Fruit fly (Drosophila melanogaster) whole organism, embryonic: ENCODE results near the gene uncNacbeta.

Experiments used
- Awh ChIP-seq: fragments of 200-800 bp; sonication (Bioruptor generic); IDR thresholded peaks from 2 replicates; pipeline ENCODE4, ENCODE4 v1.3.6; 2022; ENCODE audit warnings: missing biosample characterization, missing genetic modification characterization
- Blimp-1 ChIP-seq: fragments of 200-800 bp; sonication (Bioruptor generic); optimal IDR thresholded peaks from 3 replicates; lab custom pipeline; 2018; ENCODE audit warnings: missing biosample characterization, missing genetic modification characterization, mild to moderate bottlenecking, moderate library complexity, missing genetic modification reagents
- CG10654 ChIP-seq: fragments of 200-800 bp; sonication (Bioruptor generic); optimal IDR thresholded peaks from 2 replicates; lab custom pipeline; 2016; ENCODE audit warnings: missing biosample characterization, missing genetic modification characterization
- CG11696 ChIP-seq: fragments of 200-800 bp; sonication (Bioruptor generic); IDR thresholded peaks from 2 replicates; pipeline ENCODE4 v1.3.6; 2022; ENCODE audit warnings: missing biosample characterization, missing genetic modification characterization
- CG13287 ChIP-seq: fragments of 200-800 bp; sonication (Bioruptor generic); IDR thresholded peaks from 2 replicates; pipeline ENCODE4 v1.3.6; 2022; ENCODE audit warnings: missing biosample characterization, missing genetic modification characterization; ENCODE audit not compliant: partially characterized antibody
- CG14667 ChIP-seq: fragments of 200-800 bp; sonication (Bioruptor generic); IDR thresholded peaks from 2 replicates; pipeline ENCODE4 v1.3.6; 2022; ENCODE audit warnings: missing biosample characterization, missing genetic modification characterization
- CG15601 ChIP-seq: fragments of 200-800 bp; sonication (Bioruptor generic); optimal IDR thresholded peaks from 3 replicates; lab custom pipeline; 2019; ENCODE audit warnings: missing biosample characterization, mild to moderate bottlenecking, missing genetic modification characterization, moderate library complexity
- CG1647 ChIP-seq: fragments of 200-800 bp; sonication (Bioruptor generic); optimal IDR thresholded peaks from 3 replicates; lab custom pipeline; 2016; ENCODE audit warnings: missing biosample characterization, missing genetic modification characterization
- CG17328 ChIP-seq: fragments of 200-800 bp; sonication (Bioruptor generic); IDR thresholded peaks from 2 replicates; pipeline ENCODE4 v1.3.6; 2022; ENCODE audit warnings: missing biosample characterization, missing genetic modification characterization
- CG17359 ChIP-seq: fragments of 200-800 bp; sonication (Bioruptor generic); optimal IDR thresholded peaks from 3 replicates; lab custom pipeline; 2018; ENCODE audit warnings: missing biosample characterization, mild to moderate bottlenecking, missing genetic modification characterization, moderate library complexity
- CG1832 ChIP-seq: fragments of 200-800 bp; sonication (Bioruptor generic); optimal IDR thresholded peaks from 2 replicates; lab custom pipeline; 2017; ENCODE audit warnings: missing biosample characterization, mild to moderate bottlenecking, missing genetic modification characterization, inconsistent platforms
- CG18619 ChIP-seq: fragments of 200-800 bp; sonication (Bioruptor generic); optimal IDR thresholded peaks from 3 replicates; lab custom pipeline; 2017; ENCODE audit warnings: missing biosample characterization, mild to moderate bottlenecking, missing genetic modification characterization
- CG18764 ChIP-seq: fragments of 200-800 bp; sonication (Bioruptor generic); optimal IDR thresholded peaks from 3 replicates; lab custom pipeline; 2016; ENCODE audit warnings: missing biosample characterization, missing genetic modification characterization
- CG2129 ChIP-seq: fragments of 200-800 bp; sonication (Bioruptor generic); IDR thresholded peaks from 2 replicates; pipeline ENCODE4 v1.3.6; 2022; ENCODE audit warnings: missing biosample characterization, missing genetic modification characterization; ENCODE audit not compliant: partially characterized antibody
- CG2199 ChIP-seq: fragments of 200-800 bp; sonication (Bioruptor generic); IDR thresholded peaks from 3 replicates; pipeline ENCODE4 v1.3.6; 2022; ENCODE audit warnings: missing biosample characterization, missing genetic modification characterization
- CG3065 ChIP-seq: fragments of 200-800 bp; sonication (Bioruptor generic); optimal IDR thresholded peaks from 2 replicates; lab custom pipeline; 2016; ENCODE audit warnings: missing biosample characterization, missing genetic modification characterization
- CG31365 ChIP-seq: fragments of 200-800 bp; sonication (Bioruptor generic); optimal IDR thresholded peaks from 2 replicates; lab custom pipeline; 2018; ENCODE audit warnings: missing biosample characterization, mild to moderate bottlenecking, missing genetic modification characterization
- CG4282 ChIP-seq: fragments of 200-800 bp; sonication (Bioruptor generic); optimal IDR thresholded peaks from 2 replicates; lab custom pipeline; 2016; ENCODE audit warnings: missing biosample characterization, missing genetic modification characterization
- CG4854 ChIP-seq: fragments of 200-800 bp; sonication (Bioruptor generic); optimal IDR thresholded peaks from 2 replicates; lab custom pipeline; 2016; ENCODE audit warnings: missing biosample characterization, missing genetic modification characterization, inconsistent platforms
- CG6689 ChIP-seq: fragments of 200-800 bp; sonication (Bioruptor generic); IDR thresholded peaks from 2 replicates; pipeline ENCODE4 v1.3.6; 2022; ENCODE audit warnings: missing biosample characterization, missing genetic modification characterization
- CG6854 ChIP-seq: fragments of 200-800 bp; sonication (Bioruptor generic); optimal IDR thresholded peaks from 3 replicates; lab custom pipeline; 2017; ENCODE audit warnings: missing biosample characterization, mild to moderate bottlenecking, missing genetic modification characterization
- CG7357 ChIP-seq: fragments of 200-800 bp; sonication (Bioruptor generic); IDR thresholded peaks from 3 replicates; pipeline ENCODE4 v1.3.6; 2022; ENCODE audit warnings: missing biosample characterization, missing genetic modification characterization
- CG7928 ChIP-seq: fragments of 200-800 bp; sonication (Bioruptor generic); optimal IDR thresholded peaks from 2 replicates; lab custom pipeline; 2017; ENCODE audit warnings: missing biosample characterization, mild to moderate bottlenecking, missing genetic modification characterization
- CG8765 ChIP-seq: fragments of 200-800 bp; sonication (Bioruptor generic); IDR thresholded peaks from 2 replicates; pipeline ENCODE4 v1.3.6; 2022; ENCODE audit warnings: missing biosample characterization, missing genetic modification characterization
- Camta ChIP-seq: fragments of 200-800 bp; sonication (Bioruptor generic); optimal IDR thresholded peaks from 2 replicates; lab custom pipeline; 2016; ENCODE audit warnings: missing biosample characterization, missing genetic modification characterization
- Deaf1 ChIP-seq: fragments of 200-800 bp; optimal IDR thresholded peaks from 3 replicates; lab custom pipeline; 2019; ENCODE audit warnings: missing biosample characterization, mild to moderate bottlenecking, missing genetic modification characterization, moderate library complexity
- Fer3 ChIP-seq: fragments of 200-800 bp; sonication (Bioruptor generic); optimal IDR thresholded peaks from 2 replicates; lab custom pipeline; 2018; ENCODE audit warnings: missing biosample characterization, mild to moderate bottlenecking, missing genetic modification characterization, moderate library complexity
- Gug ChIP-seq: fragments of 200-800 bp; sonication (Bioruptor generic); IDR thresholded peaks from 4 replicates; pipeline ENCODE4 v1.3.6; 2022; ENCODE audit warnings: missing biosample characterization, missing genetic modification characterization
- Jarid2 ChIP-seq: fragments of 200-800 bp; sonication (Bioruptor generic); optimal IDR thresholded peaks from 3 replicates; lab custom pipeline; 2017; ENCODE audit warnings: mild to moderate bottlenecking, missing biosample characterization, missing genetic modification reagents, missing genetic modification characterization
- Nf-YB ChIP-seq: fragments of 200-800 bp; sonication (Bioruptor generic); optimal IDR thresholded peaks from 3 replicates; lab custom pipeline; 2019; ENCODE audit warnings: missing biosample characterization, mild to moderate bottlenecking, missing genetic modification characterization, moderate library complexity
- Nf-YC ChIP-seq: fragments of 200-800 bp; optimal IDR thresholded peaks from 3 replicates; lab custom pipeline; 2019; ENCODE audit warnings: missing biosample characterization, mild to moderate bottlenecking, missing genetic modification characterization, moderate library complexity
- Ravus ChIP-seq: fragments of 200-800 bp; sonication (Bioruptor generic); IDR thresholded peaks from 2 replicates; pipeline ENCODE4 v1.3.6; 2022; ENCODE audit warnings: missing biosample characterization, missing genetic modification characterization
- Xrp1 ChIP-seq: fragments of 200-800 bp; sonication (Bioruptor generic); IDR thresholded peaks from 2 replicates; pipeline ENCODE4 v1.3.6; 2022; ENCODE audit warnings: missing biosample characterization, missing genetic modification characterization
- cg ChIP-seq: fragments of 200-800 bp; sonication (Bioruptor generic); optimal IDR thresholded peaks from 3 replicates; lab custom pipeline; 2019; ENCODE audit warnings: missing biosample characterization, mild to moderate bottlenecking, missing genetic modification characterization, moderate library complexity
- chinmo ChIP-seq: fragments of 200-800 bp; sonication (Bioruptor generic); IDR thresholded peaks from 4 replicates; pipeline ENCODE4 v1.3.6; 2022; ENCODE audit warnings: missing biosample characterization, missing genetic modification characterization; ENCODE audit not compliant: partially characterized antibody
- crc ChIP-seq: fragments of 200-800 bp; sonication (Bioruptor generic); optimal IDR thresholded peaks from 2 replicates; lab custom pipeline; 2016; ENCODE audit warnings: missing biosample characterization, missing genetic modification characterization
- croc ChIP-seq: fragments of 200-800 bp; sonication (Bioruptor generic); conservative IDR thresholded peaks from 3 replicates; pipeline ENCODE4 v1.3.6; 2022; ENCODE audit warnings: missing biosample characterization, missing genetic modification characterization
- disco-r ChIP-seq: fragments of 200-800 bp; sonication (Bioruptor generic); optimal IDR thresholded peaks from 2 replicates; lab custom pipeline; 2016; ENCODE audit warnings: missing biosample characterization, missing genetic modification characterization
- dysf ChIP-seq: fragments of 200-800 bp; sonication (Bioruptor generic); IDR thresholded peaks from 3 replicates; pipeline ENCODE4 v1.3.6; 2022; ENCODE audit warnings: missing biosample characterization, missing genetic modification characterization
- fu2 ChIP-seq: fragments of 200-800 bp; sonication (Bioruptor generic); optimal IDR thresholded peaks from 2 replicates; lab custom pipeline; 2016; ENCODE audit warnings: missing biosample characterization, missing genetic modification characterization
- gce ChIP-seq: fragments of 200-800 bp; sonication (Bioruptor generic); IDR thresholded peaks from 3 replicates; pipeline ENCODE4 v1.3.6; 2022; ENCODE audit warnings: missing biosample characterization, missing genetic modification characterization
- gfzf ChIP-seq: fragments of 200-800 bp; sonication (Bioruptor generic); optimal IDR thresholded peaks from 2 replicates; lab custom pipeline; 2016; ENCODE audit warnings: missing biosample characterization, mild to moderate bottlenecking, missing genetic modification characterization, moderate library complexity
- gt ChIP-seq: fragments of 200-800 bp; sonication (Bioruptor generic); IDR thresholded peaks from 2 replicates; pipeline ENCODE4 v1.3.6; 2022; ENCODE audit warnings: missing biosample characterization, missing genetic modification characterization
- nom ChIP-seq: fragments of 200-800 bp; sonication (Bioruptor generic); optimal IDR thresholded peaks from 2 replicates; lab custom pipeline; 2017; ENCODE audit warnings: missing biosample characterization, missing genetic modification characterization, mild to moderate bottlenecking, moderate library complexity, missing genetic modification reagents
- oc ChIP-seq: fragments of 200-800 bp; sonication (Bioruptor generic); optimal IDR thresholded peaks from 2 replicates; lab custom pipeline; 2018; ENCODE audit warnings: missing biosample characterization, mild to moderate bottlenecking, missing genetic modification characterization, moderate library complexity
- onecut ChIP-seq: fragments of 200-800 bp; sonication (Bioruptor generic); IDR thresholded peaks from 2 replicates; pipeline ENCODE4 v1.3.6; 2022; ENCODE audit warnings: missing biosample characterization, missing genetic modification characterization
- peb ChIP-seq: fragments of 200-800 bp; sonication (Bioruptor generic); IDR thresholded peaks from 2 replicates; pipeline ENCODE4 v1.3.6; 2022; ENCODE audit warnings: missing biosample characterization, missing genetic modification characterization
- repo ChIP-seq: fragments of 200-800 bp; sonication (Bioruptor generic); optimal IDR thresholded peaks from 2 replicates; lab custom pipeline; 2016; ENCODE audit warnings: missing biosample characterization, missing genetic modification characterization
- shn ChIP-seq: fragments of 200-800 bp; sonication (Bioruptor generic); optimal IDR thresholded peaks from 3 replicates; lab custom pipeline; 2016; ENCODE audit warnings: missing biosample characterization, missing genetic modification characterization
- vvl ChIP-seq: fragments of 200-800 bp; sonication (Bioruptor generic); IDR thresholded peaks from 2 replicates; pipeline ENCODE4 v1.3.6; 2022; ENCODE audit warnings: missing biosample characterization, missing genetic modification characterization
- zen ChIP-seq: fragments of 200-800 bp; sonication (Bioruptor generic); optimal IDR thresholded peaks from 3 replicates; lab custom pipeline; 2018; ENCODE audit warnings: missing biosample characterization, mild to moderate bottlenecking, missing genetic modification characterization, moderate library complexity

Gene uncNacbeta

dm6 chr2L:549637-550036 lies 14.0 kb downstream of the uncNacbeta start (continued):
- TF ChIP-seq gce (GFP tag; lab: Robert Waterston, UW), result no peak
- TF ChIP-seq gfzf (GFP tag; lab: Kevin White, UChicago), result no peak
- no peak for TF ChIP-seq CG4282
- TF ChIP-seq Jarid2 (GFP tag; lab: Kevin White, UChicago), result no peak
- TF ChIP-seq vvl, result no peak

- TF ChIP-seq croc (GFP tag; lab: Robert Waterston, UW) (no peak), CG18764 (GFP tag; lab: Kevin White, UChicago) (no peak), Jarid2 (GFP tag; lab: Kevin White, UChicago) (no peak), Fer3 (tag; lab: Kevin White, UChicago) (no peak), CG17359 (tag; lab: Kevin White, UChicago) (no peak), shn (GFP tag; lab: Kevin White, UChicago) (no peak), zen (tag; lab: Kevin White, UChicago) (no peak), CG13287 (no peak), CG18619 (GFP tag; lab: Kevin White, UChicago) (no peak), CG15601 (no peak), gt (GFP tag; lab: Robert Waterston, UW) (no peak), crc (GFP tag; lab: Kevin White, UChicago) (no peak), Gug (no peak), CG17328 (GFP tag; lab: Robert Waterston, UW) (no peak), cg (GFP tag; lab: Kevin White, UChicago) (peak; percentile 36), onecut (no peak), CG1647 (GFP tag; lab: Kevin White, UChicago) (no peak), Nf-YB (GFP tag; lab: Kevin White, UChicago) (peak; percentile 93), CG6854 (GFP tag; lab: Kevin White, UChicago) (no peak), CG6689 (GFP tag; lab: Robert Waterston, UW) (no peak), Deaf1 (tag; lab: Kevin White, UChicago) (peak; percentile 33), peb (GFP tag; lab: Robert Waterston, UW) (no peak), Blimp-1 (GFP tag; lab: Kevin White, UChicago) (no peak), CG31365 (tag; lab: Kevin White, UChicago) (no peak), CG7928 (GFP tag; lab: Kevin White, UChicago) (no peak), CG3065 (GFP tag; lab: Kevin White, UChicago) (no peak), Ravus (GFP tag; lab: Robert Waterston, UW) (no peak), fu2 (GFP tag; lab: Kevin White, UChicago) (no peak), repo (no peak), CG1832 (GFP tag; lab: Kevin White, UChicago) (peak; percentile 18), CG8765 (GFP tag; lab: Robert Waterston, UW) (no peak), oc (tag; lab: Kevin White, UChicago) (no peak), CG2199 (GFP tag; lab: Robert Waterston, UW) (no peak), CG2129 (no peak), Nf-YC (tag; lab: Kevin White, UChicago) (peak; percentile 96), CG14667 (GFP tag; lab: Robert Waterston, UW) (no peak), disco-r (GFP tag; lab: Kevin White, UChicago) (no peak), dysf (GFP tag; lab: Robert Waterston, UW) (no peak), CG4854 (GFP tag; lab: Kevin White, UChicago) (no peak), chinmo (GFP tag; lab: Robert Waterston, UW) (0 out of 4 replicates have a peak, but pooled peaks have one; percentile 13), Camta (no peak), CG7357 (GFP tag; lab: Robert Waterston, UW) (no peak), Awh (GFP tag; lab: Robert Waterston, UW) (no peak), CG11696 (no peak), nom (no peak), Xrp1 (GFP tag; lab: Robert Waterston, UW) (no peak), CG10654 (no peak)
These were observed 15.6 kb downstream of the uncNacbeta start for dm6 chr2L:547978-548377.
